Worm (Caenorhabditis elegans): ENCODE data around the gene ptr-22.

DNA sequence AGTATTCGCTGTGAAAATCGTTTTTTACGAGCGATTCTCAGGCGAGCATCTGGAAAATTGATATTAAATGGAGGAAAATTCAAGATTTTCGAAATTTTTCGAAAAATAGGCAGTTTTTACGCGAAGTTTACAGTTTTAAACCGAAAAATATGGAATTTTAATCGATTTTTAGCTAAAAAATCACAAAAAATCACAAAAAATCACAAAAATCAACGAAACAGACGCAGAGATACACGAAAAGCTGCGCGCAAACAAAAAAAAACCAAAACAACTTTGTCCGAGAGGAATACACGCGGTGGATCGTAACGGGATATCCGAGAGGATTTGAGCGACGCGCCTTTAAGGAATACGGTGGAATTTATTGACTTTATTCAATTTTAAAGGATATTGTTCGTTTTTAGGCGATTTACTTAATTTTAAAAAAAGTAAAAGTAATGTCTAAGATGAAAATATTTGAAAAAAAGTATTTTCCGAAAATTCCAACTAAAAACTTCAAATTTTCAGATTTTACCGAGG, 38.5 kb upstream of the ptr-22 start, which contains the start of gene Y39B6A.42:
- no peak for TF ChIP-seq nhr-11 (tag; optimal IDR thresholded peaks at IDR 0.05)
- no peak for TF ChIP-seq sox-2 (GFP tag; IDR thresholded peaks at IDR 0.05)
- no peak for TF ChIP-seq unc-86 (tag; optimal IDR thresholded peaks at IDR 0.05)
- TF ChIP-seq pqm-1 (tag; optimal IDR thresholded peaks at IDR 0.05) = no peak

All from whole organism, late embryonic.